Fruit fly (Drosophila melanogaster): ENCODE data around the gene Doc3.

The Doc3 gene

DNA sequence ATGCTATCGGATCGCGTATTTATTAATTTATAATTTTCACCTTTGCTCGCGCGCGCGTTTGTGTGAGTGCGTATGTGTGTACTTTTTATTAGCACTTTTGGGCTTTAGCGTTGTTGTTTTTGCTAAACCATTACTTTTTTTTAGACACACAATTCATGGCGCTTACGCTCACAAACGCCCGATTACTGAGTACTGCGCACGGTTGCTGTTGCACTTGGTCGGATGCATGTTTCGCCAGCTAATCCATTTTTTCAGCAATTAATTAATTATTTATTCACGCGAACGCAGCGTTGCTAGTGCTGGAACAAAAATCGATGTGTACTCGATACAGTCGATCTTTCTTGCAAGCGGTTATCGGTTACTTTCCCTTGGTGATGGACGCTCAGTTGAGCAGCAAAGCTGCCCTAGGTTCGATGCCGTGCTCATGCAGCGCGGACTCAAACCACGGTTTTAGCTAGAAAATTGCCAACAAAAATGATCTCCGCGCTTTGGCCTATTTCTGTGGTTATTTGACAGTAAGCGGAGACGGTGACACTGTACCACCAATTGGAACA, 7.2 kb upstream of the Doc3 start, which contains the start of the genes smg and CG5087 (continued):
- TF ChIP-seq CoRest (tag; optimal IDR thresholded peaks at IDR 0.05) (peak; percentile 62), CkIIα-i1 (GFP tag; IDR thresholded peaks at IDR 0.05) (no peak), ERR (GFP tag; optimal IDR thresholded peaks at IDR 0.05) (peak; percentile 51), NK7.1 (GFP tag; optimal IDR thresholded peaks at IDR 0.05) (no peak), CG18476 (GFP tag; optimal IDR thresholded peaks at IDR 0.05) (no peak), Kr (GFP tag; optimal IDR thresholded peaks at IDR 0.05) (no peak), Oaz (GFP tag; IDR thresholded peaks at IDR 0.05) (no peak), Dad (GFP tag; optimal IDR thresholded peaks at IDR 0.05) (peak; percentile 72), gro (GFP tag; optimal IDR thresholded peaks at IDR 0.05) (peak; percentile 66), ems (GFP tag; optimal IDR thresholded peaks at IDR 0.05) (peak; percentile 40), Hsf (GFP tag; optimal IDR thresholded peaks at IDR 0.05) (peak; percentile 19), grau (tag; optimal IDR thresholded peaks at IDR 0.05) (peak; percentile 23), lbe (GFP tag; optimal IDR thresholded peaks at IDR 0.05) (peak; percentile 32), fu2 (GFP tag; optimal IDR thresholded peaks at IDR 0.05) (peak; percentile 47), trh (GFP tag; optimal IDR thresholded peaks at IDR 0.05) (no peak), Side (GFP tag; optimal IDR thresholded peaks at IDR 0.05) (no peak), seq (GFP tag; IDR thresholded peaks at IDR 0.05) (no peak), CG17912 (GFP tag; optimal IDR thresholded peaks at IDR 0.05) (peak; percentile 58), BEAF-32 (GFP tag; optimal IDR thresholded peaks at IDR 0.05) (peak; percentile 76), stc (GFP tag; IDR thresholded peaks at IDR 0.05) (no peak), CG8765 (GFP tag; IDR thresholded peaks at IDR 0.05) (no peak), H2.0 (GFP tag; IDR thresholded peaks at IDR 0.05) (no peak), CG4360 (GFP tag; IDR thresholded peaks at IDR 0.05) (no peak; the same call in 1 of the 2 replicates), Fer3 (tag; optimal IDR thresholded peaks at IDR 0.05) (no peak), CG10543 (GFP tag; optimal IDR thresholded peaks at IDR 0.05) (peak; percentile 48), sim (GFP tag; IDR thresholded peaks at IDR 0.05) (no peak), lab (GFP tag; optimal IDR thresholded peaks at IDR 0.05) (no peak), Atf6 (GFP tag; IDR thresholded peaks at IDR 0.05) (no peak), kni (GFP tag; optimal IDR thresholded peaks at IDR 0.05) (no peak), CG7372 (GFP tag; IDR thresholded peaks at IDR 0.05) (no peak), chn (GFP tag; optimal IDR thresholded peaks at IDR 0.05) (peak; percentile 36), HLHmδ (GFP tag; optimal IDR thresholded peaks at IDR 0.05) (no peak), CG12071 (GFP tag; optimal IDR thresholded peaks at IDR 0.05) (no peak), Dref (GFP tag; IDR thresholded peaks at IDR 0.05) (peak; percentile 98), CG8359 (GFP tag; optimal IDR thresholded peaks at IDR 0.05; ENCODE audit: borderline replicate concordance) (no peak), CG43689 (GFP tag; IDR thresholded peaks at IDR 0.05) (no peak), Nf-YC (tag; optimal IDR thresholded peaks at IDR 0.05) (peak; percentile 58), Vsx1 (GFP tag; optimal IDR thresholded peaks at IDR 0.05) (peak; percentile 64), usp (GFP tag; optimal IDR thresholded peaks at IDR 0.05) (no peak), Max (GFP tag; optimal IDR thresholded peaks at IDR 0.05) (no peak), vnd (GFP tag; IDR thresholded peaks at IDR 0.05; ENCODE audit: partially characterized antibody) (peak; percentile 30; the same call in 1 of the 3 replicates), mld (GFP tag; IDR thresholded peaks at IDR 0.05; ENCODE audit: partially characterized antibody) (no peak), CG2875 (GFP tag; optimal IDR thresholded peaks at IDR 0.05) (no peak), CG10267 (tag; optimal IDR thresholded peaks at IDR 0.05) (peak; percentile 78), sd (tag; optimal IDR thresholded peaks at IDR 0.05) (peak; percentile 87), ash1 (GFP tag; optimal IDR thresholded peaks at IDR 0.05) (peak; percentile 24), CG4328 (GFP tag; optimal IDR thresholded peaks at IDR 0.05) (no peak), CG12942 (GFP tag; optimal IDR thresholded peaks at IDR 0.05) (peak; percentile 46), corto (GFP tag; optimal IDR thresholded peaks at IDR 0.05) (peak; percentile 39), pros (GFP tag; optimal IDR thresholded peaks at IDR 0.05) (no peak), CG17385 (GFP tag; optimal IDR thresholded peaks at IDR 0.05) (no peak)

Data from whole organism, embryonic.